Fruit fly (Drosophila melanogaster): ENCODE measurements around the gene pyx.

The pyx gene

dm6 chr3L:270760-271500, 48.1 kb upstream of the pyx start, which contains the start of gene miple2 (continued):
- TF ChIP-seq salr (GFP tag; optimal IDR thresholded peaks at IDR 0.05) (peak in 1 of 2 experiments; percentile 78), Hr38 (GFP tag; optimal IDR thresholded peaks at IDR 0.05) (no peak), CG34406 (GFP tag; optimal IDR thresholded peaks at IDR 0.05) (peak; percentile 7), dac (GFP tag; optimal IDR thresholded peaks at IDR 0.05) (peak; percentile 21), spab (GFP tag; optimal IDR thresholded peaks at IDR 0.05) (peak; percentile 57), CG10669 (GFP tag; optimal IDR thresholded peaks at IDR 0.05) (peak; percentile 66), CG8632 (GFP tag; optimal IDR thresholded peaks at IDR 0.05) (peak; percentile 59), Sox14 (GFP tag; optimal IDR thresholded peaks at IDR 0.05) (peak; percentile 84), CG6163 (GFP tag; IDR thresholded peaks at IDR 0.05) (peak; percentile 56; the same call in 2 of the 3 replicates), net (GFP tag; optimal IDR thresholded peaks at IDR 0.05) (peak; percentile 50), CG3919 (GFP tag; optimal IDR thresholded peaks at IDR 0.05) (peak; percentile 58), topi (GFP tag; optimal IDR thresholded peaks at IDR 0.05) (peak; percentile 64), Eip93F (GFP tag; optimal IDR thresholded peaks at IDR 0.05) (no peak), pdm3 (GFP tag; optimal IDR thresholded peaks at IDR 0.05) (peak; percentile 74), CG3032 (tag; optimal IDR thresholded peaks at IDR 0.05) (peak; percentile 62), Gug (GFP tag; IDR thresholded peaks at IDR 0.05) (no peak), cyc (GFP tag; optimal IDR thresholded peaks at IDR 0.05) (peak; percentile 52), CG11902 (GFP tag; optimal IDR thresholded peaks at IDR 0.05) (no peak), CG1621 (tag; optimal IDR thresholded peaks at IDR 0.05) (peak; percentile 9), Sox102F (GFP tag; optimal IDR thresholded peaks at IDR 0.05) (peak; percentile 64), CG6808 (GFP tag; optimal IDR thresholded peaks at IDR 0.05) (peak; percentile 41), Ets21C (GFP tag; optimal IDR thresholded peaks at IDR 0.05) (peak; percentile 45), CG16779 (tag; optimal IDR thresholded peaks at IDR 0.05) (peak; percentile 43), Hr4 (GFP tag; optimal IDR thresholded peaks at IDR 0.05) (peak; percentile 76), CG8319 (GFP tag; optimal IDR thresholded peaks at IDR 0.05) (peak; percentile 32), Ets96B (tag; optimal IDR thresholded peaks at IDR 0.05) (peak; percentile 69), CG10631 (GFP tag; optimal IDR thresholded peaks at IDR 0.05) (peak; percentile 76), fkh (GFP tag; optimal IDR thresholded peaks at IDR 0.05) (peak; percentile 97), svp (GFP tag) (no peak), fd59A (GFP tag; optimal IDR thresholded peaks at IDR 0.05) (peak; percentile 67), Blimp-1 (GFP tag; optimal IDR thresholded peaks at IDR 0.05) (peak; percentile 16)

- TF ChIP-seq OdsH (GFP tag; optimal IDR thresholded peaks at IDR 0.05) = no peak
- no peak for TF ChIP-seq fkh (GFP tag; optimal IDR thresholded peaks at IDR 0.05)
- TF ChIP-seq CG11294 (GFP tag; IDR thresholded peaks at IDR 0.05) = no peak
- no peak for TF ChIP-seq achi (GFP tag; optimal IDR thresholded peaks at IDR 0.05)
- no peak for TF ChIP-seq CG1621 (tag; optimal IDR thresholded peaks at IDR 0.05)
- no peak for TF ChIP-seq Hr39 (GFP tag; optimal IDR thresholded peaks at IDR 0.05)
- TF ChIP-seq vri (GFP tag; optimal IDR thresholded peaks at IDR 0.05) = no peak
- TF ChIP-seq fd59A (GFP tag; optimal IDR thresholded peaks at IDR 0.05) = no peak
- no peak for TF ChIP-seq net (GFP tag; optimal IDR thresholded peaks at IDR 0.05)
- TF ChIP-seq Gug (GFP tag; IDR thresholded peaks at IDR 0.05) = no peak
- peak; percentile 60 for TF ChIP-seq Eip78C (GFP tag)
- TF ChIP-seq CG8319 (GFP tag; optimal IDR thresholded peaks at IDR 0.05) = no peak
- TF ChIP-seq CG10669 (GFP tag; optimal IDR thresholded peaks at IDR 0.05) = no peak
- TF ChIP-seq CG10631 (GFP tag; optimal IDR thresholded peaks at IDR 0.05) = no peak
- 0 out of 3 replicates have a peak, but pooled peaks have one; percentile 16 for TF ChIP-seq eg (GFP tag; IDR thresholded peaks at IDR 0.05)
Observed at dm6 chr3L:267618-268017, 44.7 kb upstream of the pyx start.

- TF ChIP-seq CG6854 (GFP tag; optimal IDR thresholded peaks at IDR 0.05) (no peak), Eip93F (GFP tag; optimal IDR thresholded peaks at IDR 0.05) (no peak), Hr38 (GFP tag; optimal IDR thresholded peaks at IDR 0.05) (no peak), fd59A (GFP tag; optimal IDR thresholded peaks at IDR 0.05) (no peak), esn (GFP tag; optimal IDR thresholded peaks at IDR 0.05) (no peak), Eip78C (GFP tag) (no peak), CG3919 (GFP tag; optimal IDR thresholded peaks at IDR 0.05) (no peak), fd85E (GFP tag; optimal IDR thresholded peaks at IDR 0.05) (no peak), topi (GFP tag; optimal IDR thresholded peaks at IDR 0.05) (no peak), CG7368 (GFP tag; optimal IDR thresholded peaks at IDR 0.05) (no peak), salr (GFP tag; optimal IDR thresholded peaks at IDR 0.05) (no peak)
Observed at dm6 chr3L:267083-267482, 44.2 kb upstream of the pyx start, which contains the start of gene miple1. TSS of gene miple1 (plus strand) at chr3L:267299.
